Fruit fly (Drosophila melanogaster): ENCODE results near the gene bif.

bif gene

dm6 chrX:11659080-11659479 is 19.7 kb upstream of the bif start (continued):
- peak; percentile 46 for TF ChIP-seq sqz (GFP tag; optimal IDR thresholded peaks at IDR 0.05)
- TF ChIP-seq Abd-B (GFP tag; optimal IDR thresholded peaks at IDR 0.05), result peak; percentile 24
- peak; percentile 60 for TF ChIP-seq CG15601 (tag; optimal IDR thresholded peaks at IDR 0.05)
- peak; percentile 2 for TF ChIP-seq CG10431 (GFP tag; optimal IDR thresholded peaks at IDR 0.05)
- peak; percentile 50; the same call in 1 of the 2 replicates for TF ChIP-seq sisA (GFP tag; IDR thresholded peaks at IDR 0.05)

- TF ChIP-seq Lpt (GFP tag; optimal IDR thresholded peaks at IDR 0.05) (no peak), gfzf (GFP tag; optimal IDR thresholded peaks at IDR 0.05) (peak; percentile 17), stwl (tag; optimal IDR thresholded peaks at IDR 0.05) (peak; percentile 92)
Measured at dm6 chrX:11659634-11660033, 19.1 kb upstream of the bif start.

dm6 chrX:11660476-11660875 is 18.3 kb upstream of the bif start:
- TF ChIP-seq CG17328 (GFP tag; IDR thresholded peaks at IDR 0.05) (peak; percentile 23; the same call in 1 of the 2 replicates), fd96Cb (tag; optimal IDR thresholded peaks at IDR 0.05) (no peak), nerfin-1 (tag; optimal IDR thresholded peaks at IDR 0.05) (peak; percentile 7), CG4730 (GFP tag; IDR thresholded peaks at IDR 0.05) (no peak), p53 (GFP tag; optimal IDR thresholded peaks at IDR 0.05) (peak; percentile 13), pan (optimal IDR thresholded peaks at IDR 0.05) (no peak), pan (GFP tag; optimal IDR thresholded peaks at IDR 0.05 in 1 of 2, IDR thresholded peaks at IDR 0.05 in 1 of 2) (peak in 1 of 2 experiments; percentile 13), ewg (GFP tag; optimal IDR thresholded peaks at IDR 0.05) (peak; percentile 8), CG10654 (GFP tag; optimal IDR thresholded peaks at IDR 0.05) (peak; percentile 35), ase (GFP tag; IDR thresholded peaks at IDR 0.05) (0 out of 3 replicates have a peak, but pooled peaks have one; percentile 21), CG17802 (tag; optimal IDR thresholded peaks at IDR 0.05) (no peak), PHDP (tag; optimal IDR thresholded peaks at IDR 0.05) (peak; percentile 55), ac (GFP tag; optimal IDR thresholded peaks at IDR 0.05) (peak; percentile 12), CG34422 (GFP tag; IDR thresholded peaks at IDR 0.05) (no peak), bigmax (GFP tag; optimal IDR thresholded peaks at IDR 0.05) (no peak), CG7271 (tag; optimal IDR thresholded peaks at IDR 0.05) (peak; percentile 53), CG17568 (GFP tag; optimal IDR thresholded peaks at IDR 0.05) (peak; percentile 35), CG17385 (GFP tag; optimal IDR thresholded peaks at IDR 0.05) (peak; percentile 27), grau (tag; optimal IDR thresholded peaks at IDR 0.05) (peak; percentile 6), sr (GFP tag; IDR thresholded peaks at IDR 0.05) (0 out of 3 replicates have a peak, but pooled peaks have one; percentile 14), CG8388 (GFP tag; optimal IDR thresholded peaks at IDR 0.05) (peak; percentile 1), CG6175 (GFP tag; IDR thresholded peaks at IDR 0.05) (no peak), CG17912 (GFP tag; optimal IDR thresholded peaks at IDR 0.05) (no peak), CG5953 (GFP tag; IDR thresholded peaks at IDR 0.05) (peak; percentile 72; the same call in 1 of the 2 replicates), CG11093 (GFP tag; IDR thresholded peaks at IDR 0.05) (no peak), CG14014 (GFP tag; IDR thresholded peaks at IDR 0.05) (peak; percentile 38; the same call in 1 of the 2 replicates), CG15514 (GFP tag; optimal IDR thresholded peaks at IDR 0.05) (peak; percentile 39), chinmo (GFP tag; IDR thresholded peaks at IDR 0.05; ENCODE audit: partially characterized antibody) (no peak), slbo (GFP tag; IDR thresholded peaks at IDR 0.05) (0 out of 2 replicates have a peak, but pooled peaks have one; percentile 14), hkb (optimal IDR thresholded peaks at IDR 0.05) (no peak), hkb (GFP tag; IDR thresholded peaks at IDR 0.05) (peak; percentile 58; the same call in 1 of the 2 replicates), trh (GFP tag; optimal IDR thresholded peaks at IDR 0.05) (no peak), pum (GFP tag; optimal IDR thresholded peaks at IDR 0.05) (no peak), Awh (GFP tag; IDR thresholded peaks at IDR 0.05) (peak; percentile 67; the same call in 1 of the 2 replicates), TFAM (GFP tag; optimal IDR thresholded peaks at IDR 0.05) (peak; percentile 17), wor (GFP tag; IDR thresholded peaks at IDR 0.05) (no peak), oc (tag; optimal IDR thresholded peaks at IDR 0.05) (peak; percentile 52), dpn (GFP tag; optimal IDR thresholded peaks at IDR 0.05) (peak in 1 of 2 experiments; percentile 12), CG5180 (GFP tag; optimal IDR thresholded peaks at IDR 0.05) (peak; percentile 36), CG8281 (tag; optimal IDR thresholded peaks at IDR 0.05) (peak; percentile 13)

All from whole organism, embryonic.